Fruit fly (Drosophila melanogaster) whole organism, pupa: ENCODE data around the gene CG34117.
A peak's percentile ranks its signal among the peaks of the same experiment; 100 is the strongest.

Experiments used
- CG10348 ChIP-seq: fragments of 200-800 bp; sonication (Bioruptor generic); IDR thresholded peaks from 2 replicates; pipeline ENCODE4 v1.3.6; 2022; ENCODE audit warnings: missing biosample characterization, missing genetic modification characterization
- CG12605 ChIP-seq: fragments of 200-800 bp; sonication (Bioruptor generic); IDR thresholded peaks from 2 replicates; pipeline ENCODE4 v1.3.6; 2022; ENCODE audit warnings: missing biosample characterization, missing genetic modification characterization
- CG13204 ChIP-seq: fragments of 200-800 bp; sonication (Bioruptor generic); optimal IDR thresholded peaks from 2 replicates; lab custom pipeline; 2018; ENCODE audit warnings: missing biosample characterization, mild to moderate bottlenecking, missing genetic modification characterization, moderate library complexity
- CG14655 ChIP-seq: fragments of 200-800 bp; sonication (Bioruptor generic); optimal IDR thresholded peaks from 3 replicates; lab custom pipeline; 2017; ENCODE audit warnings: mild to moderate bottlenecking, missing biosample characterization, missing genetic modification reagents, missing genetic modification characterization
- CG15710 ChIP-seq: fragments of 200-800 bp; sonication (Bioruptor generic); optimal IDR thresholded peaks from 2 replicates; lab custom pipeline; 2018; ENCODE audit warnings: missing biosample characterization, mild to moderate bottlenecking, missing genetic modification characterization, moderate library complexity
- CG17806 ChIP-seq: fragments of 200-800 bp; sonication (Bioruptor generic); optimal IDR thresholded peaks from 2 replicates; lab custom pipeline; 2018; ENCODE audit warnings: missing biosample characterization, mild to moderate bottlenecking, missing genetic modification characterization, moderate library complexity
- CG32121 ChIP-seq: fragments of 200-800 bp; sonication (Bioruptor generic); IDR thresholded peaks from 2 replicates; pipeline ENCODE4 v1.3.6; 2022; ENCODE audit warnings: missing biosample characterization, missing genetic modification characterization
- CG34367 ChIP-seq: fragments of 200-800 bp; sonication (Bioruptor generic); optimal IDR thresholded peaks from 2 replicates; lab custom pipeline; 2018; ENCODE audit warnings: missing biosample characterization, mild to moderate bottlenecking, missing genetic modification characterization
- CG4496 ChIP-seq: fragments of 200-800 bp; sonication (Bioruptor generic); IDR thresholded peaks from 3 replicates; pipeline ENCODE4 v1.3.6; 2022; ENCODE audit warnings: missing biosample characterization, missing genetic modification characterization
- CG8159 ChIP-seq: fragments of 200-800 bp; sonication (Bioruptor generic); optimal IDR thresholded peaks from 3 replicates; lab custom pipeline; 2018; ENCODE audit warnings: missing biosample characterization, mild to moderate bottlenecking, missing genetic modification characterization, moderate library complexity
- CG8301 ChIP-seq: fragments of 200-800 bp; sonication (Bioruptor generic); optimal IDR thresholded peaks from 2 replicates; lab custom pipeline; 2018; ENCODE audit warnings: missing biosample characterization, mild to moderate bottlenecking, missing genetic modification characterization
- CG9948 ChIP-seq: fragments of 200-800 bp; sonication (Bioruptor generic); optimal IDR thresholded peaks from 2 replicates; lab custom pipeline; 2018; ENCODE audit warnings: missing biosample characterization, mild to moderate bottlenecking, missing genetic modification characterization, moderate library complexity
- D1 ChIP-seq: fragments of 200-800 bp; sonication (Bioruptor generic); optimal IDR thresholded peaks from 2 replicates; lab custom pipeline; 2018; ENCODE audit warnings: missing biosample characterization, mild to moderate bottlenecking, missing genetic modification characterization, moderate library complexity
- EcR ChIP-seq: fragments of 200-800 bp; sonication (Bioruptor generic); optimal IDR thresholded peaks from 3 replicates; lab custom pipeline; 2019; ENCODE audit warnings: missing biosample characterization, missing genetic modification characterization, mild to moderate bottlenecking, moderate library complexity, missing genetic modification reagents
- Ets98B ChIP-seq: fragments of 200-800 bp; sonication (Bioruptor generic); IDR thresholded peaks from 2 replicates; pipeline ENCODE4 v1.3.6; 2022; ENCODE audit warnings: missing biosample characterization, missing genetic modification characterization
- Pif1A ChIP-seq: fragments of 200-800 bp; sonication (Bioruptor generic); optimal IDR thresholded peaks from 3 replicates; lab custom pipeline; 2016; ENCODE audit warnings: missing biosample characterization, missing genetic modification characterization
- Pif1B ChIP-seq: fragments of 200-800 bp; sonication (Bioruptor generic); optimal IDR thresholded peaks from 3 replicates; lab custom pipeline; 2016; ENCODE audit warnings: missing biosample characterization, missing genetic modification characterization
- Snoo ChIP-seq: fragments of 200-800 bp; sonication (Bioruptor generic); optimal IDR thresholded peaks from 3 replicates; lab custom pipeline; 2017; ENCODE audit warnings: missing biosample characterization, mild to moderate bottlenecking, missing genetic modification characterization, inconsistent platforms
- fd96Ca ChIP-seq: fragments of 200-800 bp; sonication (Bioruptor generic); IDR thresholded peaks from 3 replicates; pipeline ENCODE4 v1.3.6; 2022; ENCODE audit warnings: missing biosample characterization, missing genetic modification characterization
- gl ChIP-seq: fragments of 200-800 bp; sonication (Bioruptor generic); optimal IDR thresholded peaks from 2 replicates; lab custom pipeline; 2018; ENCODE audit warnings: missing biosample characterization, mild to moderate bottlenecking, missing genetic modification characterization
- rn ChIP-seq: fragments of 200-800 bp; sonication (Bioruptor generic); IDR thresholded peaks from 2 replicates; pipeline ENCODE4 v1.3.6; 2022; ENCODE audit warnings: missing biosample characterization, missing genetic modification characterization

Gene CG34117

DNA sequence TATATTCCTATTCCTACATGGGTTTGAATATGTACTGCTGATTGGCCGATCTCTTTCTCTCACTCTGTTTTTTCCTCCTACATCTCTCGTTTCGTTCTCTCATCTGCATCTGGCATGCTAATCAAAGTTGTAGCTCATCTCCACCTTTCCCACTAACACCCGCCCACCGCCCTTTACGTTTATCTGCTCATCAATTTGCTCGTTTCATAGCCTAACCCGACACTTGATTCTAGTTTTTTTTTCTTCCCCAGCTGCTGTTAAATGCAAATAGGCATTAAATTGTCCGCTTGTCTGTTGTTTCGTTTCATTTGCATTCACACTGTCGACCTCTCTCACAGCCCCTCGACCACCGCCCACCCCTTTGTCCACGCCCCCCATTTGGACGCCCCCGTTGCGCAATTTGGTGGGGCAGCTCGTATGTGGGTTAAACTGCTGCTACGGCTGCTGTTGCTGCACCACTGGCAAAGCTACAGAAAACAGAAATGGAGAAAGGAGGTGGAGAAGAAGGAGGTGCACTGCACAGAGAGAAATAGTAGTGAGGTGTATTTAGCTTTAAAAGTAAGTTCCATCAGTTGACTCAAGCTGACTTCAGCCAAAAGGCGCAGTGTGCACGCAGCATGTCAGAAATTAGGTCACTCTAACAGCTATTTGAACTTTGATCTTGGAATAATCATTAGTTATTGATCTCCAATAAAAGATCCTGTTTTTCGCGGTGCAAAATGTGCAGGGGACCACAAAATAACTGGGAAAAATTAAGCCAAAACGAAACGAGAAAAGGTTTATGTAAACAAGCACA, 20.8 kb upstream of the CG34117 start:
- TF ChIP-seq CG8159 (tag; lab: Kevin White, UChicago), result peak; percentile 46
- TF ChIP-seq CG4496 (GFP tag; lab: Robert Waterston, UW), result peak; percentile 81
- peak; percentile 2 for TF ChIP-seq Pif1B (GFP tag; lab: Kevin White, UChicago)
- TF ChIP-seq D1 (tag; lab: Kevin White, UChicago), result no peak
- peak; percentile 50; the same call in 1 of the 2 replicates for TF ChIP-seq CG10348 (GFP tag; lab: Robert Waterston, UW)
- TF ChIP-seq CG13204, result no peak
- peak; percentile 65; the same call in 1 of the 2 replicates for TF ChIP-seq Ets98B (GFP tag; lab: Robert Waterston, UW)
- TF ChIP-seq CG12605, result no peak
- peak; percentile 12 for TF ChIP-seq CG17806
- peak; percentile 46 for TF ChIP-seq CG14655 (GFP tag; lab: Kevin White, UChicago)
- no peak for TF ChIP-seq Snoo
- TF ChIP-seq EcR (GFP tag; lab: Kevin White, UChicago), result no peak
- no peak for TF ChIP-seq Pif1A
- peak; percentile 46 for TF ChIP-seq CG8301
- TF ChIP-seq rn, result no peak
- TF ChIP-seq CG32121 (GFP tag; lab: Robert Waterston, UW), result peak; percentile 76
- peak; percentile 76 for TF ChIP-seq fd96Ca (GFP tag; lab: Robert Waterston, UW)
- no peak for TF ChIP-seq CG15710 (tag; lab: Kevin White, UChicago)
- TF ChIP-seq CG34367 (tag; lab: Kevin White, UChicago), result no peak
- peak; percentile 33 for TF ChIP-seq CG9948
- no peak for TF ChIP-seq gl (tag; lab: Kevin White, UChicago)

DNA sequence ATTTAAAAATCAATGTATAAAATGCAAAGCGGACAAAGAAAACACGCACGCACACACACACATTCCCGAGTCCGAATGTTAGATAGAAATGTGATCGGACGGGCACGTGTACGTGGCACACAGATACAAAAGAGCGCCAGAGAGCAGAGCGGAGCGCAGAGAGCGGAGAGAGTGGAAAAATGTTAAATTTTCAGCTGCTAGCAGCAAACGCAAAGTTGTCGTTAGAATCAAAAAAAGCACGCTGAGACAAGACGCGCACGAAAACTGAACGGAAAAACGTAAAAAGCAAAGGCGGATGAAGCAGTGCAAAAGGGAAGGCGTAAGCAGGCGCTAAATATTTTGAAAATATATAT, 19.4 kb upstream of the CG34117 start:
- TF ChIP-seq gl (tag; lab: Kevin White, UChicago), result no peak
- TF ChIP-seq Pif1B (GFP tag; lab: Kevin White, UChicago), result peak; percentile 2
- no peak for TF ChIP-seq CG17806
- no peak for TF ChIP-seq CG9948
- no peak for TF ChIP-seq CG8159 (tag; lab: Kevin White, UChicago)
- TF ChIP-seq Pif1A, result peak; percentile 34
- TF ChIP-seq CG13204, result peak; percentile 8
- TF ChIP-seq CG10348 (GFP tag; lab: Robert Waterston, UW), result no peak
- no peak for TF ChIP-seq fd96Ca (GFP tag; lab: Robert Waterston, UW)
- TF ChIP-seq, all 21 proteins: peak for 3

DNA sequence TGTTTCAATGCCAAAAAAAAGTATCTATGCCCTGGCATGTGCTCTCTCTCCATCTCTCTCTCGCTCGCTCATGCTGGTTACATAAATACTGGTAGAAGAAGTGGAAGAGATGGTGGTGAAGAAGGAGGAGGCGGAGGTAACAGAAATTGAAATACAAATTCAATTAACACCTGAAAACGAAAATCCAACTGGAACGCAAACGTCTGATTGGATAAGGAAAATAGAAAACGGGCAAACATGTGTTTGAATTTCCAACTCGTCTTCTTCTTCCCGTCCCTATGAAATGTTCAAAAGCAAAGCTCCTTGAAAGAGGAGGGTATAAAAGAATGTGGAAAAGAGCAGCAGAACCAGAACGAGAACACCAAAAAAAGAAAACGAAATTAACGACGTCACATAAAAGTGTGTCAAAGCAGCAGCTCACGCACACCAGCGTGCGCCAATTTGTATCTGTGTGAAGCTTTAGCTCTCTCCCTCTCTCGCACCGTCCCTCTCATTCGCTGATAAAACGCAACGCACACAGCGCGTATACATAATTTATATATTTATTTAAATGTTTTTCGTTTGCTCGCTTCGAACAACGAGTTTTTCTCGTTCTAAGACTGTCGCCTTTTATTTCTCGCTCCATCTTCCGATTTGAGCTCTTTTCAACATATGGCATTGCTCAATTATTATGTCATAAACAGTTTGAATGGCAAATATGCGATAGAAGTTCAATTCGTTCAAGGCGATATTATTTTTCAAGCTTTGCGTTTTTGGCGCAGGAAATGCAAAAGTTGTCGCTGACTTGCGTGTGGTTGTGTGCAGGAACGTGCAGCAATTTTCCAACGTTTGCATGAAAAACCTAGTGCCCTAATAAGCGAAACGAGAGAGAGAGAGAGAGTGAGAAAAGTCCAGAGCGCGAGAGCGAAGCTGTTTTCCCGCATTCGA, 18.8 kb upstream of the CG34117 start:
- TF ChIP-seq CG13204, result no peak
- no peak for TF ChIP-seq D1 (tag; lab: Kevin White, UChicago)
- TF ChIP-seq CG10348 (GFP tag; lab: Robert Waterston, UW), result no peak
- no peak for TF ChIP-seq CG14655 (GFP tag; lab: Kevin White, UChicago)
- TF ChIP-seq Pif1A, result no peak
- TF ChIP-seq Snoo, result no peak
- no peak for TF ChIP-seq Pif1B (GFP tag; lab: Kevin White, UChicago)
- no peak for TF ChIP-seq CG34367 (tag; lab: Kevin White, UChicago)
- TF ChIP-seq CG9948, result no peak
- no peak for TF ChIP-seq CG17806
- no peak for TF ChIP-seq EcR (GFP tag; lab: Kevin White, UChicago)
- TF ChIP-seq CG8159 (tag; lab: Kevin White, UChicago), result no peak
- no peak for TF ChIP-seq gl (tag; lab: Kevin White, UChicago)
- no peak for TF ChIP-seq CG12605

DNA sequence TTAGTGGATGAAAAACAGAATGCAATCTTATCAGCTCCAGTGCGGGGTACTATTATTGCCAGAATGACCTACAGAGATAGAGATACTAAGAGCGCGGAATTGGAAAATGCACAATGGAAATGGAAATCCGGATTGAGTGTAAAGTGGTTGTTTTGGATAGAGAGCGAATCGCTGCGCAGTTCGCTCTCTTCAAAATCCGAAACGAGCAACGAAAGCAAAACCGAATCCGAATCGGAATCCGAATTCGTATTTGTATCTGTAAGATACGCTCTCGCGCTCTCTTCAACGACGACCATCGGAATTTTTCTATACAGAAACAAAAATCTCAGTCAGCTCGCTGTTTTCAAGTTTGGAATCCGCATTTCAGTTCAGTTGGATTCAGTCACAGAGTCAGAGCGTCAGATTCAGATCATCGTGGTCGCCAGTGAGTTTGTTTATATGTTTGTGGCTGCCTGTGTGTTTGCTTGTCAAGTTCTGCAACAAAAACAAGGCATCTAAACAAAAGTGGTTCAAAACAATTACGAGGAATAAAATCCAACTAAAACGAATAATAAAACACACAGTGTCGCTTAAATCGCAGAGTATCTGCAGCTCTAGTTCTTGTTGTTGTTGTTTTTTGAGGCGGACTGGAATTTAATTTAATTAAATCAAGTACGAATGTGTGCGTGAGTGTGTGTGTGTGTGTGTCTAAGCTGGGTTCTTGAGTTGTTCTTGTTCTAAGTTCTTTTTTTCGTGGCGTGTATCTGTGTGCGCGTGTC, 17.9 kb upstream of the CG34117 start, which contains the start of gene ps:
Gene ps (plus strand): TSS at position 364 of the 758 bp plus-strand sequence.
- TF ChIP-seq CG17806 (no peak), CG10348 (GFP tag; lab: Robert Waterston, UW) (no peak), CG13204 (no peak), Snoo (peak; percentile 0), Pif1B (GFP tag; lab: Kevin White, UChicago) (peak; percentile 48), gl (tag; lab: Kevin White, UChicago) (peak; percentile 26), fd96Ca (GFP tag; lab: Robert Waterston, UW) (no peak), CG32121 (GFP tag; lab: Robert Waterston, UW) (no peak), Pif1A (no peak), CG9948 (no peak)

DNA sequence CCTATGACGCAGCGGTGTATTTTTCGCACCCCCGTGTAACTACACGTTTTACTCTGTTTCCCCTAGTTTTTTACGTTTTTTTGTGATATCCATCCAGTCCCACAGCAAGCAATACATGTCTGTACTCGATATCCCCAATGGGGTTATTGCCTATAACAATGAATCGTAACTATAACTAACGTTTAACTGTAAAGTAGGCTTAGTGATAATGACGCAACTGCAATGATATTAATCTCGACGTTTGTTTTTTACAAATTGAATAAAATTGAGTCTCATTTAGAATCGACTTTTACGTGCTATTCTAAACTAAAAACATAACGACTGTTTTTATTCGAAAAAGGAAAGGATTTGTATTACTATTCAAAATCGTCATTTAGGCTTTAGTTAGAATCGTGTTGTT, 17.1 kb upstream of the CG34117 start:
- no peak for TF ChIP-seq CG12605
